Fruit fly (Drosophila melanogaster) whole organism, larva: ENCODE measurements around the gene ATPsynD.

Experiments
- noc ChIP-seq: fragments of 200-800 bp; sonication (Bioruptor generic); optimal IDR thresholded peaks from 3 replicates; lab custom pipeline; 2019; ENCODE audit warnings: missing biosample characterization, mild to moderate bottlenecking, missing genetic modification characterization, moderate library complexity

Gene ATPsynD

DNA sequence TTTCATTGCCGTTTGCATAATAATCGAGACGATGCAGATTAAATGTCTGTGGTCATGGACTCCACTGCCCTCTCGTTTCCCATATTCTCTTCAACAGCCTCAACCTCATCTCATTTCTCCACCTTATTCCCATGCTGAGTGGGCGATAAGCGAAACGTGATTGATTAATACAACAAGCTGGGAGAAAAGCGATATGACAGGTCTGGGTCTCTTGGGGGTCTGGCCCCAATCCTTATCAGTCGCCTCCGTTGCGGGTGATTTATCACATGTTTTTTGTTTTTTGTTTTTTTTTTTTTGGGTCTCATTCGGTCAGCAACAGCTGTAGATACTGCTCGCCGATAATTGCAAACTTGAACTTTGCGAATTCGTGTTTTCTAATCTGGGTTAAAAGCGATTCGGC, 5.3 kb downstream of the ATPsynD start:
- no peak for TF ChIP-seq noc (tag; lab: Kevin White, UChicago)

DNA sequence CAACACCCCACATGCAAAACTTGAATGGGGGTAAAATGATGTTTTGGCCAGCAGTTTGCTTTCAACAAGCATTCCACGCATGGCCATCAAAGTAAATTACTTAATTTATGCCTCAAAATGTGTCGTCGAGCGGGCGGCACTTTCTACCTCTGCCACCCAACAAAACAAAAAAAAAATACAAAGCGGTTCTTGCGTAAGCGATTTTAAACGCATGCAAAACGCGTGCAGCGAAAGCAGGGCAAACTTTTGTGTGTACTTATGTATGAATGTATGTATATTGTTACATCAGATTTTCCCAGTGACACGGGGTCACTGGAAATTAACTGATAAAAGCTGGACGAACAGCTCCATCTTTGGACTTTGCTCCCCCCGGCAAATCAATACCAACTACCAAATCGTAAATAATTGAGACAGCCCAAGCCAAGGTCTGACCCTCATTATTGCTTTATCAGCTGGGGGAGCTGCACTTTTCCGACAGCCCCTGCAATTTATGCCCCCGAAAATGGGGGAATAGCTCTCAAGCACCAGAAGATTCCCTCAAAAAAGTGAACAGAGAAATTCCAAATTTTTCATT, 6.6 kb downstream of the ATPsynD start:
- TF ChIP-seq noc (tag; lab: Kevin White, UChicago): no peak

DNA sequence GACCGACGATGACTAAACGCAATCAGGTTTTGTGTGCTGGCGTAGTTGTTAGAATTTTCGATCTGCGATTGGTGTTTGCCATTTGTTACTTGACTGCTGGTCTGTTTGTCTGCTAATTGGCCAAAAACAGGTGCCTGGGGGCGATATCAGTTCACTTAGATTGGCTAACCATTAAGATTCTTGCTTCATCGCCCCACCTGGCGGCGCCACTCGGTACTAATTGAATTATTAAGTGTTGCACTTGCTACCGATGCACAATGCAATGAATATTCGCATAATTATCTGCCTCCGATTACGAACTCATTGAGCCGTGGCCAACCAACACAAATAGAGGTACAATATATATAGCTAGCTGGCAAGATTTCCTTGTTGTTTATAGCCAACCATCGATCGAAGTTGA, 8.4 kb downstream of the ATPsynD start:
- TF ChIP-seq noc (tag; lab: Kevin White, UChicago): no peak

- TF ChIP-seq noc (tag; lab: Kevin White, UChicago): no peak
These were observed 9.3 kb downstream of the ATPsynD start for dm6 chr3R:19104123-19104522.

- TF ChIP-seq noc (tag; lab: Kevin White, UChicago): no peak
These were observed 11.0 kb downstream of the ATPsynD start for dm6 chr3R:19105821-19106220.

dm6 chr3R:19106452-19106851, 11.7 kb downstream of the ATPsynD start:
- no peak for TF ChIP-seq noc (tag; lab: Kevin White, UChicago)

DNA sequence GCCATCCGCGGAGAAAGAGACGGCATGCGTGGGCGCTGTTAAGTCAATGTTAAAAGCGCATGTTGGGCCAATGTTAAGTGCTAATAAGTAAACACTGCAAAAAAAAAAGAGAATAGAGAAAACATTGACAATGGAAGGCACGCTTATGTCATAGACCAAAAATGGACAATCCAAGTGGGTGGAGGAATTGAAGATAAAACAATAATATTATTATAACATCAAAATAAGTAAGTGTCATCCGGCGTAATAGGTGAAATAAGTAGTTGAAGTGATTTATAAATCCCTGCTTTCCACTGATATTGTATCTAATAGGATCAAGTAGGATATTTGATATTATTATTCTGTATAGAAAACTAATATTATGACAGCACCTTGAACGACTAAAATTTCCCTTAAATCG, 12.3 kb downstream of the ATPsynD start:
- no peak for TF ChIP-seq noc (tag; lab: Kevin White, UChicago)

DNA sequence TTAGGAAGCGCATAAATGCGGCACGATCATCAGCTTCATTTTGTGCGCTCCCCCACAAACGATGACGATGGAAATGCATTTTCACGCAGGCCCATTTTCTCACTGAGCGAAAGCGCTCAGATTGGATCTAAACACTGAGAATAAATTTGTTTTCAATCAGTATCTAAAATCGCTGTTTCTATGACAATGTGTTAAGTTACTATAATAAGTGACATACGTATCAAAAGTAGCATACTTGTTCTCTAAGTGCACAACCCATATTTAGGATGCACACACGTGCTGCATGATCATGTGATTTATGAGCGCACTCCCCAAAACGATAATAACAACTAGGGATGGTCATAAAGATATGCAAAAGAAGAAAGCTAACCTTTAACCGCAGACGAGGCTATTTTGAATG, 13.3 kb downstream of the ATPsynD start:
- no peak for TF ChIP-seq noc (tag; lab: Kevin White, UChicago)

- no peak for TF ChIP-seq noc (tag; lab: Kevin White, UChicago)
These were observed 16.4 kb downstream of the ATPsynD start for dm6 chr3R:19111159-19111558.

- TF ChIP-seq noc (tag; lab: Kevin White, UChicago): no peak
These were observed 17.6 kb downstream of the ATPsynD start for dm6 chr3R:19112372-19112771.

DNA sequence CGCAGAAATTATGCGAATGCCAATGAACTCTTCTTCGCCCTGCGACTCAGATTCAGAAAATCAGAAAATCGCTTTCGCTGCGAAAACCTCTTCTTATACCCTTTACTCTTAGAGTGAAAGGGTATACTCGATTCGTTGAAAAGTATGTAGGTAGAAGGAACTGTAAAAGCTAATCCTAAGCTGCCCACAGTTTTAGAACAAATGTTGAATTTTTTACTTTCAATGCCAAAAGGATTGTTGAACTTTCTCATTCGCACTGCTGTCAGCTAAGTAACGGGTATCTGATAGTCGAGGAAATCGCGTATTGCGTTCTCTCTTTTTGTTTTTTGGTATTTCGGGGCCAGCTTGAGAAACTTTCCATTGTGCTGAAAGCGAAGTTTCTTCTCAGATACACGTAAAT, 19.0 kb downstream of the ATPsynD start:
- no peak for TF ChIP-seq noc (tag; lab: Kevin White, UChicago)

DNA sequence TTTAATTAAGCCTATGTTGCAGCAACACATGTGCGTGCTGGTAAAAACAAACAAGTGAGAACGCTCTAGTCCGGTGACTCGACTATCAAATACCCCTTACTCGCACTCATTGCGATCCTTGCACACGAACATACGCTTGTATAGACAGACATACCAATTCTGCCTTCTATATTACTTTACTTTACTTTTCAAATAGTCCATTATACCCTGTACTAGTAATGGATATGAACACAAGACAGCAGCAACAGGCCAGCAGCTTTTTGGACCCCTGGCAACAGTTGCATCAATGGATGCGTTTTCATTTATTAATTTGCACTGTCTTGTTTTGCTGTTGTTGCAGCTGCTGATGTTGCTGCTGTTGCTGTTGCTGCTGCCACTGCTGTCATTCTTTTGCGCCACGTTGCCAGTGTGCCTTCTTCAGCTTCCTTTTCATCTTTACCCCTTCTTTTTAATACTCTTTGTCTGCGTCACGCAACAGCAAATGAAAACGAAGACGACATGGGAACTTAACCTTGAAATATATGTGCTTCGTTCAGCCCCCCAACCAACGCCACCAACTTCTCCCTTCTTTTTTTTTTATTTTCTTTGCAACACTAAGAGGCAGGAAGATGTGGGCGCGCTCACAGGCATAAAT, 23.8 kb downstream of the ATPsynD start:
- no peak for TF ChIP-seq noc (tag; lab: Kevin White, UChicago)

DNA sequence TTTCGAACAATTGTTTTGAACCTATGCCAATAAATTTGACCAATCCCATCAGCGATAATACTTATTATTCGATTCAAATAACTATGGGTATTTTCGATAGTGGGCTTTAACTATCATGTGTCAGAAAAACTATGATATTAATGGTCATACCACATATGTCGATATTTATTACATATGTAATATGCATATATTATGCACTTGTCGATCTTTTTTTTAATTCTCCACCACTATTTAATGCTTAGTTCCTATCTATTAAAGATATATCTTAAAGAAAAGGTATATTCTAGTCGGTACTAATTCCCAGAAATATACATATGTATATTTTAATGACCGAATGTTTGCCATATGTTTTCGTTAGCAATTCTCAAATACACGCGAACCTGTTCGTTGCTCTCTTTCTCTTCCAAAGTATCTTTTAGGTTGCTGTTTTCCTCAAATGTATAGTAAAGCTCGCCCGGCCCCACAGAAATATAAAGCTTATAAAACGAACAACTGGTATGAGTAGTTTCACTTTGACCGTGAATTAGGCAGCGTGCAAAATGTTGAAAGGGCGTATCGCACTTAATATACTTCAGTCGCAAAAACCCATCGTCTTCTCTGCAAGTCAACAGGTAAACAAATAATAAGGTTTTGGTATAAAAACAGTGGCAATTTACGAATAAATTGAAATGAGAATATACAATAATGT, 37.5 kb downstream of the ATPsynD start, which contains the start of gene Cyp12a5:
Cyp12a5 (plus strand) TSS at position 503 of the 688 bp plus-strand sequence.
- TF ChIP-seq noc (tag; lab: Kevin White, UChicago): peak; percentile 42

DNA sequence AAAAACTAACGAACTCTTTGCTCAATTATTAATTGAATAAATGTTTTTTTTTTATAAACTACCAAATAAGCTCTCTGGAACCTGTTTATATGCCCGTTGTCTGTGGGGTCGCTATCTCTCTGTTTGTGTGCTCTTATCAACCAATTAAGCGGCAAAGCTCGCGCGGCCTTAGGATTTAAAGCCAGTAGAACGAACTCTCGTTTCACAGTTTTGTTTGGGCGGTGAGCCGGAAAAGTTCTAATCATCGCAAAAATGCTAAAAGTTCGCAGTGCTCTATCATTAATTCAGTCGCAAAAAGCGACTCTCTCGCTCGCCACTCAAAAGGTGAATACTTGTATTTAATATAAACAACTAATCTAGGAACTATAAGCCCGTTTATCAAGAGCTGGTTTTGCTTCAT, 40.2 kb downstream of the ATPsynD start, which contains the start of gene Cyp12a4:
Cyp12a4 (plus strand) TSS at position 202 of the 400 bp plus-strand sequence.
- peak; percentile 51 for TF ChIP-seq noc (tag; lab: Kevin White, UChicago)
